Worm (Caenorhabditis elegans): ENCODE results near the gene B0457.4.

B0457.4 gene

DNA sequence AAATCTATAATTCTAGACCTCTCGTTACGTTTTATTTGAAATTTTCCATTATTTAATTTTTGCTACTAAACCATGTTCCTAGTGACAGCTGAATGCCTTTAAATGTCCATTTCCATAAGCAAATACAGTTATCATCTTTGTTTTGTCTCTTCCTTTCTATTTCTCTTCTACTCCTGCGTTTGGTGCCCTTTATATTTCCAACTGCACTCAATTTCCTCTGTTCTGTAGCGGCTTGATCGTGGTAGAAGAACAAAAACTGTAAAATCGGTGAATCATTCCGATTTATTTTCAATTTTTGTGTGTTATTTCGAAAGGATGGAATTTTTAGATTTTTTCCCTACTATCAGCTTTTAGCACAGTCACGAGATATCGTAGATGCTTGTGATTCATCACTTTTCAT is 15.9 kb downstream of the B0457.4 start:
- TF ChIP-seq unc-62 (GFP tag; optimal IDR thresholded peaks at IDR 0.05), result no peak

DNA sequence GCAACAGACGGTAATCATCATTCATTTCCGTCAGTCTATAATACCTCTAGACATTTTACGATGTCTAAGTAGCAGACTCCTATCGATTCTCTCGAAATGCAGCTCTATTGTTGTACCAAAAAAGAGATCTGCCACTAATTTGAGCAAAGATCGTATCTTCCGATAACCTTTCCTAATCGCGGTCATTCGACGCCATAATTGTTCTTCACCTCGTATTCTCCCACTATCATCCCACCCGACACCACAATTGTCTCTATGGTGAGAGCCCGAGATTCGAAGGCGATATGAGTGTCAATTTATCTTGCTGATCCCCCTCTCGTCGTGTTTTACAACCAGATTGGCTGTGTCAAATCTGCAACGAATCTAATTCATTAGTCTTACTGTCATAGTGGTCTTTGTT is 16.4 kb downstream of the B0457.4 start:
- TF ChIP-seq unc-62 (GFP tag; optimal IDR thresholded peaks at IDR 0.05), result no peak

DNA sequence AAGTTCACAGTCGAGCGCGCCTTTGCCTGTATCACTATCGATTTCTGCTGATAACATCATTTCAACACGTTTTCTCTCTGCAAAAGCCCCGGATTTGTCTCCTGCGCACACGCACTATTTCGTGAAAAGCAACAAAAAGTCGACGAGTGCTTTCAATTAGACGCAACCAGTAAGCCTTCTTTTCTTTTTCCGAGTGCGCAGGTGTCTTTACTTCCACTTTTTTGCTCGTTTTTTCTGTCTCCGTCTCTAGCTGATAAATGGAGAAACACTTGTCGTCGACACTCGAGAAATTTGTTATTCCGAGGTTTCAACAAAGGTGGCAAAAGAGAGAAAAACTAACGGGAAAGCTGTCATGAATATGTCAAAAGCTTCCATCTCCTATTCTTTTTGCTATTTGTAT is 20.2 kb downstream of the B0457.4 start:
- no peak for TF ChIP-seq unc-62 (GFP tag; optimal IDR thresholded peaks at IDR 0.05)

DNA sequence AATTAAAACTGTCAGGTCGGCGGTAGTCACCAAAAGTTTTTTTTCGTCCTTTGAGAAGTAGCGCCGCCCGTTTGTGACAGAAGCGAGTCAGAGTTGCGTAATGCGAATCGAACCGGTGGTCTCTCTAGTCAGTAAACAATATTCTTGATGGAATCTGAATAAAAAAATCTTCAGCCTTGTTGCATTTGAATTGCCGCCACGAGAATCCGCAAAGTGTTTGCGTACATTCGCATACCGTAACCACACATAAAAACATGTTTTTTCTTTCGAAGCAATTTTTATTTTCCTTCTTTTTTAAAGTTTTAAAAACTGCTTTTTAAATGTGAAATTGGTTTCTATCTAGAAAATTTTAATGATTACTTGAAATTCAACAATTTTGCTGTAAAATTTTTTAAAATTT is 20.8 kb downstream of the B0457.4 start:
- no peak for TF ChIP-seq unc-62 (GFP tag; optimal IDR thresholded peaks at IDR 0.05)

DNA sequence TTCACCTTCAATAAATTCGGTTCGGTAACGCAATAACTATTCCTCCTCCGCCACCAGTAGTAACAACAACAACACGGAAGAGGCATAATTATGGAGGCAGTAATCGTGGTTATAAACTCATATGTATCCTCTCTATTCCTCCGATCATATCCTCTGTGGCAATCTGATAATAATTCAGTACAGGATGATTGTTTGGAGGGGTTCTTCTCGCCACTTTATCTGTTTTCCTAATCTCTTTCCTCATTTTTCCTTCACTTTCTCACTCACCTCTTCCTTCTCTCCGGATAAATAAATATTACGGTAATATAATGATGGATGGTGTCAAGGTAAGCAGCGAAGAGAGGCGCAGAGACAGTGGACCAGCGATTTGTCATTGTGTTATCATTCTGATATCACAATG is 21.3 kb downstream of the B0457.4 start:
- no peak for TF ChIP-seq unc-62 (GFP tag; optimal IDR thresholded peaks at IDR 0.05)

DNA sequence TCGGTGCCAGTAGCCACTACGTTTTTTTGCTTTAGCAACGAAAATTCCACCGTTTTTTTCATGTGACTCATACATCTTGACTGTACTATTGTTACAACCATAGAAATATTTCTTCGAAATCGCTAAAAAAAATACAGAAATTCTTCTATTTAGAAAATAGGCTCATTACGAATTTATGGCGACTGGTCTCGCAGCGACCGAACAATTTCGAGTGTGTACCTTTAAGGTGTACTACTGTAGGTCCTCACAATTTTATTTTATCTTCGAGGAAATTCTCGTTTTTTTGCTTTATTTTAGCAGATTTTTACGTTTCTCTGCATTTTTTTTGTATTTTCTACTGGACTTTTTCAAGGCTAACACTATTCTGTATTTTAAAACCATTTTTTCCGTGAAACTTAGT is 21.8 kb downstream of the B0457.4 start:
- TF ChIP-seq unc-62 (GFP tag; optimal IDR thresholded peaks at IDR 0.05), result no peak

DNA sequence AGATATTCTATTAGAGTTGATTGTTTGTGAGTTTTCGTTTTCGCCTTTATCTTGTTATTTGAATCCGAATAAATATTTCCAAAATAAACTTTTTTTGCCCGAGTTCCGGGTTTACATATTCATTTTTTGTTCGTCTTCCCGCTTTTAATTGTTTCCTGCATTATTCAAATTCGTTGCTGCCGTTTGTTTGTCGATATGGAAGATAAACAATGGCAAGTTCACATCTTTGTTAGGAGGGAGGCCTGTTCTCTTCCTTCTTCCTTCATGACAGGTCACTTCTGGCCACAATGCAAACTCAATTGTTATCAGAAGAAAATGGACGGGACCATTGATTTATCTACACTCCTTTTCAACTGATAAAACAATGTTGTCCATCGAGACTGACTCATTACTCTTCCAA is 22.2 kb downstream of the B0457.4 start:
- TF ChIP-seq unc-62 (GFP tag; optimal IDR thresholded peaks at IDR 0.05), result no peak

DNA sequence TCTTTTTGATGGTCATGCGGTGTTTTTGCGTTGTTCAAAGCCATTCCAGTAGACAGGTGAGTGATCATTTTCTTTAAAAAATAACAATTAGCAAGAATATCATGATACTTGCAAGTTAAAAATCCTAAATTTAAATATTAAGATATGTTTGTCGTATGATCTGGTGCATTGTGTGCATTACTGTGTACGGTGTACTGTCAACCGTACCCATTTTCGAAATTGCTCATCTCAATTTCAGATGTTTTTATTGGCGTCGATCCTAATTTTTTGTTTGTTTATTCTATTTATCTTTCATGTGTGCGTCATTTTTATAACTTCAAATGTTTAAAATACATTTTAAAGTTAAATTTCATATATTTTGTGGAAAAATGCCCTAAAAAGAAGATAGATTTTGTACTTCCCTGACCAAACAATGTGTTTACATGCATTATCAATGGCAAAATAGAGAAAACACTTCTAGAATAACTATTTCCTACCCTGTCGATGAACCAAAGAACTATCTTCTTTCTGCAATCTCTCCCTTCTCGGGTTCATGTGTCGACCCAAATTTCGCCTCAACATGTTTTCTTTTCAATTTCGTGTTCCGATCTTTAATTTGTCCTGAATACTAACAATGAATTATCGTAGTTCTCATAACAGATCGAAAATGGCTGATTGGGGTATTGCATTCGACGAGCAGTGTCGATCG is 27.4 kb downstream of the B0457.4 start, which contains the start of the genes T07D4.5 and ddx-19:
Gene T07D4.5 (minus strand): TSS at position 71 of the 688 bp plus-strand sequence.
Gene ddx-19 (plus strand): TSS at position 638 of the 688 bp plus-strand sequence.
- no peak for TF ChIP-seq unc-62 (GFP tag; optimal IDR thresholded peaks at IDR 0.05)

DNA sequence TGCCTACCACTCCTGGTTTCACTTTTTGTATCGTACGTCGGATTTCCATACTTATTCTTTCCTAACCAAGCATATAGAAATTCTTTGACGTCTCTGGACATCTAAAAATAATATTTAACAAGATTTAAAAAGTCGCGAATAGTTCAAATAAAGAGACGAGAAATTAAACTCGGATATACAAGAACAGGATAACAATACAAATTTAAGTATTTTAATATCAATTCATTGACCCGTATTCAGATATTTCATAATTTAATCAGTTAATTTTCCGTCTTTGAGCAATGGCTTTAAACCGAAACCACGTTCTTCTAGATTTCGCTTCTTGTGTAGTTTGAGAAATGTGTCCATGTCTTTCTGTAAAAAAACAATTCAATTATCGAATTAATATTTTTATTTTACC is 28.3 kb downstream of the B0457.4 start, which contains the start of gene rha-1:
Gene rha-1 (minus strand): TSS at position 101 of the 400 bp plus-strand sequence.
- TF ChIP-seq unc-62 (GFP tag; optimal IDR thresholded peaks at IDR 0.05), result no peak

DNA sequence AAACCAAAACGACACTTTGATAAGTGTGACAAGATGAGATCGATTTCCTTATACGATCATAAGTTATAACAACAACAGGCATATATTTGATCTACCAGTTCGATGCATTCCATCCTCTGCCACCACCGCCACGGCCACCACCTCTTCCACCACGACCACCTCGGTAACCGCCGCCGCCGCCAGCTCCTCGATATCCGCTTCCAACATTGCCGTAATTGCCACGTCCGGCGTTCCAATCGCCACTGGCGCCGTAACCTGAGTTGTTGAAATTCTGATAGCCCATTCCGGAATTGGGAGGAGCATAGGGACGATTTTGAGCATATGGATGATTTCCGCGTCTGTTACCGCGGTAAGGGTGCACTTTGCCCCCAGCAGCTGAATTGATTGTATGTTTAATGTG is 33.3 kb downstream of the B0457.4 start:
- no peak for TF ChIP-seq unc-62 (GFP tag; optimal IDR thresholded peaks at IDR 0.05)

DNA sequence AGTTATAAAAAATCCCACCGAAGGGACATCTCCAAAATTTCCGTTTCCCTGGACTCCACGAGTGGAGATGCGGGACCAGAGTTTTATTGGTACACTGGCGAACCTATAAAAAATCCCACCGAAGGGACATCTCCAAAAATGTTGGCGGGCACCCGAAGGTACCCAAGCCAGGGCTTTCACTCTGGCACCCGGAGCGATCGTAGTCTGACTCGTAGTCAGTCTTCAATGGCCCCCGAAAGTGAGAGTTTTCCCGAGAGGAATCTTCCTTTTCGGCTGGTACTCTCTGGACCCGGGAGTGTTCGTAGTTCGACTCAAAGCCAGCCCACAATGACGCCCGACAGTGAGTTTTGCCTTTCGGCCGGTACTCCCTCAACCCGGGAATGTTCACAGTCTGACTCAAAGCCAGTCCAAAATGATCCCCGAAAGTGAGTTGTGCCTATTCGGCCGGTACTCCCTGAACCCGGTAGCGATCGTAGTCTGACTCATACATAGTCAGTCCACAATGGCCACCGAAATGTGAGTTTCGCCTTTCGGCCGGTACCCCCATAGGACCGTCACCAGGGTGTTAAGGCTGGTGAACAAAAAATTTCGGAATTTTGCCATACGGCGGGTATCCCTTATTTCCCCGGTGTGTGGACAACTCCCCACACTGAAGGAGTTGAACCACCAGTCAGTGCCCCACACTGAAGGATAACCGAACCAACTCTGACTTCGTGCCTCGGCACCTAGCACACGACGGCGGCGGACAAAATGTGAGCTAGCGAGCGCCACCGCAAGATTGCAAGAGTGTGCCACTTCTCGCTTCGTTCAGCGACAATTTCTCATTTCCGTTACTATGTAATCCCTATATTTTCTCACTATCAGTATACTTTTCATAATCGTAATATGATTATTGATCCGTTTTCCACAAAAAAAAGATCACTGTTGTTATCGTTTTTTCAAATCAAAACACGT is 34.5 kb downstream of the B0457.4 start:
- no peak for TF ChIP-seq unc-62 (GFP tag; optimal IDR thresholded peaks at IDR 0.05)

DNA sequence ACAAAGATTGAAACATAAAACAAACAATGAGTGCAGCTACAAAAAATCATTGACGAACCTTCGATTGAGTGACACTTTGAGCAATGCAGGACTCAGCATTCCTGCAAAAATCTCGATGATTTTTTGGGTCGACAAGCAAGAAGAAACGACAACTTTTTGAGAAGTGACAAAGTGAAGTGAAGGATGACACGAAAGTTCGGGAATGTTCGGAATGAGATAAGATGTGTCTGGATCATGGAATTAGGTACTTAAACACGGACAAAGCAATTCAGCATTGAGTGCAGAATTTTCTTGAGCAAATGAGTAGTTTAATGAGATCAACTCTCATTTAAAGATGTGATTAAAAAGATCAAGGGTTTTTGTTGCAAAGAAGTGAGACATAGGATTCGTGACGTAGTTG is 38.0 kb downstream of the B0457.4 start, which contains the start of gene T07D4.2:
Gene T07D4.2 (minus strand): TSS at position 101 of the 400 bp plus-strand sequence.
- no peak for TF ChIP-seq unc-62 (GFP tag; optimal IDR thresholded peaks at IDR 0.05)

DNA sequence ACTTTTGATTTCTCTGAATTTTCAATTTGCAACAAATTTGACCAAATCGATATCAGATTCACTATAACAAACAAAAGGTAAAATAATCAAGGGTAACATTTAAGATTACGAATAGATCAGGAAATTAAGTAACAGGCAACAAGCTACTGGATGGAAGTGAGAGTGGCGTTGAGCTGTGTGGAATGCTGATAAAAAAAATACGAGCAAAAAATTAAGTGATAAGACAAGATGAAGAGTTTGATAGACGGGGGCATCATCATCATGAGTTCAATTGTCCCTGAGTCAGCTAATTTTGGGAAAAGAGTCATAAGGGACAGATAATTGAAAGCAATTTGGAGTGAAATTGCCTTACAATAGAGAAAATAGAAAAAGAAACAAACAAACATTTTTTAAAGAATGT is 45.0 kb downstream of the B0457.4 start:
- no peak for TF ChIP-seq unc-62 (GFP tag; optimal IDR thresholded peaks at IDR 0.05)

DNA sequence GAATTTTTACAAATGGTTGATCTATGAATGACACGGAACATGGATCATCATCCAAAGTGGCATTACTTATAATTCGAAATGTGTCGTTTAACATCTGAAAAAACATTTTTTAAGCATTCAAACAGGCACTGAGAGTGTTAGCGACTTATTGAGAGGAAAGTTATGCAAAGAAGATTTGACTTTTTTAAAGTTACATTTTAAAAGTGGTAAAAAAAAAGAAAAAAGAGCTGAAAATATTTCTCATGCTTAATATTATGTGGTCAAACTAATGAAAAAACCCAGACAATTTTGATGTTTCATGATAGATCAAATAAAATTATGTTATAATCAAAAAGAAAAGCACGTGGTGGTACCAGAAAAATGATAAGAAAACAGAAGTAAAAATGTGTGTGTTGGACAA is 46.8 kb downstream of the B0457.4 start, which contains the start of gene npr-20:
Gene npr-20 (minus strand): TSS at position 101 of the 400 bp plus-strand sequence.
- no peak for TF ChIP-seq unc-62 (GFP tag; optimal IDR thresholded peaks at IDR 0.05)
